Worm (Caenorhabditis elegans) whole organism, L3 larva: ENCODE results near the gene srw-98.
"Not testable (repeated sequence)": the region's sequence is repeated elsewhere in the genome, so short reads cannot be mapped to it uniquely, and the experiment has no call there.

ENCODE experiments used
- ZK546.5 ChIP-seq: sonication (generic microtip); optimal IDR thresholded peaks from 2 replicates; lab custom pipeline; 2017; ENCODE audit warnings: missing biosample characterization, missing genetic modification characterization
- aly-2 ChIP-seq: fragments of 150-350 bp; optimal IDR thresholded peaks from 2 replicates; lab custom pipeline; 2014; ENCODE audit warnings: missing biosample characterization, missing genetic modification characterization
- ama-1 ChIP-seq: fragments of 150-350 bp; optimal IDR thresholded peaks from 2 replicates; lab custom pipeline; 2018
- ceh-16 ChIP-seq: sonication (generic microtip); optimal IDR thresholded peaks from 2 replicates; lab custom pipeline; 2017; ENCODE audit warnings: missing biosample characterization, missing genetic modification characterization
- ceh-28 ChIP-seq: fragments of 150-350 bp; optimal IDR thresholded peaks from 2 replicates; lab custom pipeline; 2014; ENCODE audit warnings: missing biosample characterization, missing genetic modification reagents, missing genetic modification characterization
- ceh-82 ChIP-seq: fragments of 150-350 bp; optimal IDR thresholded peaks from 2 replicates; lab custom pipeline; 2014; ENCODE audit warnings: missing biosample characterization, missing genetic modification characterization
- ceh-9 ChIP-seq: sonication (generic microtip); optimal IDR thresholded peaks from 2 replicates; lab custom pipeline; 2018; ENCODE audit warnings: missing biosample characterization, missing genetic modification characterization
- egl-27 ChIP-seq: sonication (generic microtip); optimal IDR thresholded peaks from 4 replicates; lab custom pipeline; 2017; ENCODE audit warnings: missing biosample characterization, missing genetic modification reagents, missing genetic modification characterization
- elt-1 ChIP-seq: fragments of 150-350 bp; optimal IDR thresholded peaks from 2 replicates; lab custom pipeline; 2014; ENCODE audit warnings: missing biosample characterization, missing genetic modification characterization
- elt-2 ChIP-seq: sonication (generic microtip); optimal IDR thresholded peaks from 2 replicates; lab custom pipeline; 2016; ENCODE audit warnings: missing genetic modification reagents, mild to moderate bottlenecking, missing genetic modification characterization, missing compliant biosample characterization
- fkh-10 ChIP-seq: sonication (generic microtip); optimal IDR thresholded peaks from 2 replicates; lab custom pipeline; 2017; ENCODE audit warnings: missing biosample characterization, missing genetic modification reagents, missing genetic modification characterization
- fkh-2 ChIP-seq: fragments of 150-350 bp; optimal IDR thresholded peaks from 2 replicates; lab custom pipeline; 2014; ENCODE audit warnings: missing biosample characterization, missing genetic modification reagents, missing genetic modification characterization
- fos-1 ChIP-seq: fragments of 150-350 bp; optimal IDR thresholded peaks from 2 replicates; lab custom pipeline; 2014; ENCODE audit warnings: missing biosample characterization, missing genetic modification characterization
- jun-1 ChIP-seq: fragments of 150-350 bp; optimal IDR thresholded peaks from 2 replicates; lab custom pipeline; 2014; ENCODE audit warnings: missing biosample characterization, missing genetic modification reagents, missing genetic modification characterization
- lin-39 ChIP-seq: fragments of 150-350 bp; optimal IDR thresholded peaks from 2 replicates; lab custom pipeline; 2018; ENCODE audit warnings: missing biosample characterization, missing genetic modification reagents, missing genetic modification characterization
- lsy-12 ChIP-seq: sonication (generic microtip); optimal IDR thresholded peaks from 2 replicates; lab custom pipeline; 2016; ENCODE audit warnings: mild to moderate bottlenecking, missing genetic modification characterization, missing compliant biosample characterization
- mdl-1 ChIP-seq: fragments of 150-350 bp; optimal IDR thresholded peaks from 2 replicates; lab custom pipeline; 2014; ENCODE audit warnings: missing biosample characterization, missing genetic modification characterization
- mml-1 ChIP-seq: fragments of 150-350 bp; sonication (generic microtip); optimal IDR thresholded peaks from 3 replicates; lab custom pipeline; 2014; ENCODE audit warnings: missing biosample characterization, missing genetic modification characterization
- nfya-1 ChIP-seq: sonication (generic microtip); optimal IDR thresholded peaks from 2 replicates; lab custom pipeline; 2017; ENCODE audit warnings: missing genetic modification characterization, mild to moderate bottlenecking, missing compliant biosample characterization, antibody characterized with exemption, moderate library complexity; ENCODE audit not compliant: insufficient read depth
- nhr-11 ChIP-seq: fragments of 150-350 bp; optimal IDR thresholded peaks from 2 replicates; lab custom pipeline; 2014; ENCODE audit warnings: missing biosample characterization, missing genetic modification characterization
- nhr-12 ChIP-seq: fragments of 150-350 bp; optimal IDR thresholded peaks from 2 replicates; lab custom pipeline; 2014; ENCODE audit warnings: missing biosample characterization, missing genetic modification characterization
- nhr-25 ChIP-seq: sonication (generic microtip); optimal IDR thresholded peaks from 2 replicates; lab custom pipeline; 2017; ENCODE audit warnings: missing biosample characterization, missing genetic modification characterization
- nhr-28 ChIP-seq: fragments of 150-350 bp; optimal IDR thresholded peaks from 2 replicates; lab custom pipeline; 2014; ENCODE audit warnings: missing biosample characterization, missing genetic modification characterization
- nhr-43 ChIP-seq: sonication (generic microtip); optimal IDR thresholded peaks from 2 replicates; lab custom pipeline; 2016; ENCODE audit warnings: mild to moderate bottlenecking, missing genetic modification characterization, missing compliant biosample characterization; ENCODE audit not compliant: poor library complexity, severe bottlenecking
- nhr-67 ChIP-seq: fragments of 150-350 bp; optimal IDR thresholded peaks from 2 replicates; lab custom pipeline; 2014; ENCODE audit warnings: missing biosample characterization, missing genetic modification characterization
- nhr-76 ChIP-seq: fragments of 150-350 bp; sonication (generic microtip); optimal IDR thresholded peaks from 5 replicates; lab custom pipeline; 2014; ENCODE audit warnings: missing biosample characterization, missing genetic modification characterization
- nhr-77 ChIP-seq: fragments of 150-350 bp; optimal IDR thresholded peaks from 2 replicates; lab custom pipeline; 2014; ENCODE audit warnings: missing biosample characterization, missing genetic modification characterization
- pqm-1 ChIP-seq: fragments of 150-350 bp; optimal IDR thresholded peaks from 2 replicates; lab custom pipeline; 2017; ENCODE audit warnings: missing biosample characterization, missing genetic modification characterization, inconsistent platforms
- skn-1 ChIP-seq: fragments of 150-350 bp; optimal IDR thresholded peaks from 2 replicates; lab custom pipeline; 2014; ENCODE audit warnings: missing biosample characterization, missing genetic modification characterization
- tbx-2 ChIP-seq: sonication (generic microtip); optimal IDR thresholded peaks from 2 replicates; lab custom pipeline; 2016; ENCODE audit warnings: mild to moderate bottlenecking, missing genetic modification characterization, missing compliant biosample characterization
- unc-39 ChIP-seq: sonication (generic microtip); optimal IDR thresholded peaks from 4 replicates; lab custom pipeline; 2017; ENCODE audit warnings: missing biosample characterization, missing genetic modification characterization
- unc-62 ChIP-seq: fragments of 150-350 bp; sonication (generic microtip); optimal IDR thresholded peaks from 4 replicates; lab custom pipeline; 2014; ENCODE audit warnings: missing biosample characterization, missing genetic modification reagents, missing genetic modification characterization
- zag-1 ChIP-seq: fragments of 150-350 bp; optimal IDR thresholded peaks from 2 replicates; lab custom pipeline; 2014; ENCODE audit warnings: missing biosample characterization, missing genetic modification characterization
- ztf-11 ChIP-seq: fragments of 150-350 bp; optimal IDR thresholded peaks from 2 replicates; lab custom pipeline; 2014; ENCODE audit warnings: missing biosample characterization, missing genetic modification characterization
- ztf-4 ChIP-seq: fragments of 150-350 bp; optimal IDR thresholded peaks from 2 replicates; lab custom pipeline; 2014; ENCODE audit warnings: missing biosample characterization, missing genetic modification characterization

The srw-98 gene

ce11 chrV:1692494-1692893 is 14.4 kb upstream of the srw-98 start, which contains the start of gene Y46H3C.5:
TSS of gene Y46H3C.5 (minus strand) at chrV:1692495.
- not testable (repeated sequence) for TF ChIP-seq ztf-11, nhr-77, ceh-28 (tag; lab: Kevin White, UChicago)

ce11 chrV:1685328-1685727 is 7.2 kb upstream of the srw-98 start, which contains the start of gene srh-5:
TSS of gene srh-5 (plus strand) at chrV:1685628.
- TF ChIP-seq ztf-4 (tag; lab: Kevin White, UChicago) (no peak), ama-1 (lab: Kevin White, UChicago) (no peak), nhr-11 (tag; lab: Kevin White, UChicago) (no peak), fkh-2 (tag; lab: Kevin White, UChicago) (no peak), fkh-10 (GFP tag; lab: Kevin White, UChicago) (no peak), nhr-67 (no peak), unc-62 (GFP tag; lab: Kevin White, UChicago) (no peak), fos-1 (no peak), nhr-77 (tag; lab: Kevin White, UChicago) (no peak), jun-1 (tag; lab: Kevin White, UChicago) (no peak)

ce11 chrV:1682279-1682678 is 4.2 kb upstream of the srw-98 start, which contains the start of gene srh-3:
TSS of gene srh-3 (plus strand) at chrV:1682579.
- TF ChIP-seq elt-2 (tag; lab: Kevin White, UChicago) = no peak
- TF ChIP-seq lin-39 (tag; lab: Kevin White, UChicago) = no peak
- no peak for TF ChIP-seq fkh-2 (tag; lab: Kevin White, UChicago)
- no peak for TF ChIP-seq ama-1 (lab: Kevin White, UChicago)
- no peak for TF ChIP-seq jun-1 (tag; lab: Kevin White, UChicago)

- TF ChIP-seq ZK546.5 (tag; lab: Kevin White, UChicago) = no peak
- no peak for TF ChIP-seq ama-1 (lab: Kevin White, UChicago)
- no peak for TF ChIP-seq fkh-2 (tag; lab: Kevin White, UChicago)
- no peak for TF ChIP-seq ceh-28 (tag; lab: Kevin White, UChicago)
- TF ChIP-seq pqm-1 = no peak
- TF ChIP-seq lsy-12 = no peak
- TF ChIP-seq ceh-9 = no peak
Observed at ce11 chrV:1680770-1681169, 2.6 kb upstream of the srw-98 start, which contains the start of gene srw-91. TSS of gene srw-91 (minus strand) at chrV:1680870.

- no peak for TF ChIP-seq ZK546.5 (tag; lab: Kevin White, UChicago)
- no peak for TF ChIP-seq aly-2
- no peak for TF ChIP-seq nfya-1 (tag; lab: Kevin White, UChicago)
- no peak for TF ChIP-seq fos-1
- TF ChIP-seq egl-27 = no peak
- no peak for TF ChIP-seq nhr-12
- TF ChIP-seq nhr-76 = no peak
- no peak for TF ChIP-seq lsy-12
- TF ChIP-seq nhr-11 (tag; lab: Kevin White, UChicago) = no peak
- TF ChIP-seq nhr-28 (tag; lab: Kevin White, UChicago) = no peak
- no peak for TF ChIP-seq ceh-16 (tag; lab: Kevin White, UChicago)
- no peak for TF ChIP-seq nhr-25
- TF ChIP-seq unc-62 (GFP tag; lab: Kevin White, UChicago) = no peak
- no peak for TF ChIP-seq mml-1 (tag; lab: Kevin White, UChicago)
Observed at ce11 chrV:1668216-1668615, 9.9 kb downstream of the srw-98 start, which contains the start of gene irld-42. TSS of gene irld-42 (plus strand) at chrV:1668516.

- TF ChIP-seq tbx-2 (tag; lab: Kevin White, UChicago) = no peak
- TF ChIP-seq fkh-2 (tag; lab: Kevin White, UChicago) = no peak
- no peak for TF ChIP-seq mml-1 (tag; lab: Kevin White, UChicago)
- TF ChIP-seq unc-39 (tag; lab: Kevin White, UChicago) = no peak
- TF ChIP-seq, all 47 proteins: peak for 0
Observed at ce11 chrV:1666904-1667303, 11.2 kb downstream of the srw-98 start, which contains the start of gene K04F1.8. TSS of gene K04F1.8 (plus strand) at chrV:1667204.

ce11 chrV:1664921-1665320 is 13.2 kb downstream of the srw-98 start, which contains the start of gene K04F1.9:
TSS of gene K04F1.9 (plus strand) at chrV:1665221.
- TF ChIP-seq ama-1 (lab: Kevin White, UChicago) (no peak), egl-27 (no peak), unc-39 (tag; lab: Kevin White, UChicago) (no peak), ceh-16 (tag; lab: Kevin White, UChicago) (no peak), nhr-25 (no peak), nhr-43 (tag; lab: Kevin White, UChicago) (no peak), mdl-1 (tag; lab: Kevin White, UChicago) (no peak), ceh-28 (tag; lab: Kevin White, UChicago) (no peak), fkh-2 (tag; lab: Kevin White, UChicago) (no peak), skn-1 (tag; lab: Kevin White, UChicago) (no peak), zag-1 (tag; lab: Kevin White, UChicago) (no peak), fkh-10 (GFP tag; lab: Kevin White, UChicago) (no peak), nfya-1 (tag; lab: Kevin White, UChicago) (no peak), ceh-82 (tag; lab: Kevin White, UChicago) (no peak), nhr-77 (tag; lab: Kevin White, UChicago) (no peak), fos-1 (no peak), ceh-9 (no peak), elt-1 (tag; lab: Kevin White, UChicago) (no peak), nhr-28 (tag; lab: Kevin White, UChicago) (no peak)
